Fruit fly (Drosophila melanogaster): Measurements from ENCODE around the gene Poc1.

dm6 chr3L:13400872-13401418 is 11.1 kb upstream of the Poc1 start, which contains the start of gene sens:
- TF ChIP-seq cic (GFP tag; optimal IDR thresholded peaks at IDR 0.05), result no peak
- no peak for TF ChIP-seq Hr96 (GFP tag; optimal IDR thresholded peaks at IDR 0.05)
- TF ChIP-seq Mnt (GFP tag; optimal IDR thresholded peaks at IDR 0.05), result no peak
- no peak for TF ChIP-seq Clk (GFP tag; optimal IDR thresholded peaks at IDR 0.05)
- TF ChIP-seq CG1620 (GFP tag; optimal IDR thresholded peaks at IDR 0.05), result no peak
- TF ChIP-seq cnc (optimal IDR thresholded peaks at IDR 0.05), result no peak
